Worm (Caenorhabditis elegans) whole organism, early embryonic: ENCODE data around the gene H04M03.12.

Source experiments
- aly-1 ChIP-seq: sonication (generic microtip); optimal IDR thresholded peaks from 2 replicates; lab custom pipeline; 2016; ENCODE audit warnings: missing genetic modification characterization, missing compliant biosample characterization
- ama-1 ChIP-seq: fragments of 150-350 bp; optimal IDR thresholded peaks from 2 replicates; lab custom pipeline; 2014
- tbx-11 ChIP-seq: fragments of 200-800 bp; sonication (Bioruptor generic); IDR thresholded peaks from 2 replicates; pipeline ENCODE4 v1.3.6; 2022; ENCODE audit warnings: missing genetic modification characterization, missing compliant biosample characterization

ce11 chrIV:5896341-5896740, 6.8 kb downstream of the H04M03.12 start, which contains the start of gene pck-3:
- TF ChIP-seq ama-1 (lab: Kevin White, UChicago), result no peak
- no peak for TF ChIP-seq aly-1
- no peak for TF ChIP-seq tbx-11
